Fruit fly (Drosophila melanogaster) Kc167 (cell line): ENCODE data around the gene dar1.

Experiments
- Myc ChIP-seq: fragments of >200 bp; optimal IDR thresholded peaks from 2 replicates; lab custom pipeline; 2017; ENCODE audit warnings: missing external identifiers
- Sin3A ChIP-seq: fragments of >200 bp; optimal IDR thresholded peaks from 2 replicates; lab custom pipeline; 2018; ENCODE audit warnings: missing external identifiers
- h ChIP-seq: fragments of >200 bp; optimal IDR thresholded peaks from 3 replicates; lab custom pipeline; 2018; ENCODE audit warnings: missing external identifiers
- insv ChIP-seq: fragments of >200 bp; optimal IDR thresholded peaks from 3 replicates; lab custom pipeline; 2018; ENCODE audit warnings: missing external identifiers
- psq ChIP-seq: fragments of >200 bp; optimal IDR thresholded peaks from 2 replicates; lab custom pipeline; 2017; ENCODE audit warnings: missing external identifiers
- ttk ChIP-seq: sonication (Bioruptor generic); optimal IDR thresholded peaks from 2 replicates; lab custom pipeline; 2017; ENCODE audit warnings: missing external identifiers

The dar1 gene

DNA sequence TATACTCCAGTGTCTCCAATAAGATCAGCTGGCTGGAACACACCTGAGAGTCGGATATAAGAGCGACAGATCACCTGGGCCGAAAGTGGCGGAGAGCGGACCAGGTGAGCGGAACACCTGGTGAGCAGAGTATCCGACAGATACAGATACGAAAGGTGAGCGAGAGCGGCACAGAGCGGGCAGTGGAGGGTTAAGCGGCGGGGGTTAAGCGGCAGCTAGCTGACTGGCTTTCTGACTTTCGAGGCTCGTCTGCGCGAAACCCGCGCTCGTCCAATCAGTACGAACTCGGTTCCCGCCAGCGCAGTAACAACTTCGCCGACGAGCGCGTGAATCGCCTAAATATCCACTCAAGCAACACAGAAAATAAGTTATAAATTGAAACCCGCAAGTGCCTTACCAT, at the start of gene dar1:
dar1 (plus strand) TSS at position 284 of the 400 bp plus-strand sequence.
- no peak for TF ChIP-seq Myc (lab: Kevin White, UChicago)
- TF ChIP-seq insv = no peak
- TF ChIP-seq ttk (lab: Kevin White, UChicago) = no peak
- TF ChIP-seq psq (lab: Kevin White, UChicago) = no peak
- TF ChIP-seq h (lab: Kevin White, UChicago) = no peak
- no peak for TF ChIP-seq Sin3A (lab: Kevin White, UChicago)

dm6 chr3L:3593558-3593957, 32.6 kb upstream of the dar1 start:
- TF ChIP-seq Sin3A (lab: Kevin White, UChicago) (no peak), psq (lab: Kevin White, UChicago) (no peak), ttk (lab: Kevin White, UChicago) (no peak), h (lab: Kevin White, UChicago) (no peak), insv (no peak), Myc (lab: Kevin White, UChicago) (no peak)

dm6 chr3L:3596346-3596745, 29.8 kb upstream of the dar1 start:
- no peak for TF ChIP-seq h (lab: Kevin White, UChicago)
- TF ChIP-seq Sin3A (lab: Kevin White, UChicago) = no peak
- no peak for TF ChIP-seq ttk (lab: Kevin White, UChicago)
- no peak for TF ChIP-seq insv
- no peak for TF ChIP-seq Myc (lab: Kevin White, UChicago)
- TF ChIP-seq psq (lab: Kevin White, UChicago) = no peak

dm6 chr3L:3606986-3607385, 19.2 kb upstream of the dar1 start:
- TF ChIP-seq insv (no peak), Sin3A (lab: Kevin White, UChicago) (no peak), h (lab: Kevin White, UChicago) (no peak), psq (lab: Kevin White, UChicago) (no peak)

DNA sequence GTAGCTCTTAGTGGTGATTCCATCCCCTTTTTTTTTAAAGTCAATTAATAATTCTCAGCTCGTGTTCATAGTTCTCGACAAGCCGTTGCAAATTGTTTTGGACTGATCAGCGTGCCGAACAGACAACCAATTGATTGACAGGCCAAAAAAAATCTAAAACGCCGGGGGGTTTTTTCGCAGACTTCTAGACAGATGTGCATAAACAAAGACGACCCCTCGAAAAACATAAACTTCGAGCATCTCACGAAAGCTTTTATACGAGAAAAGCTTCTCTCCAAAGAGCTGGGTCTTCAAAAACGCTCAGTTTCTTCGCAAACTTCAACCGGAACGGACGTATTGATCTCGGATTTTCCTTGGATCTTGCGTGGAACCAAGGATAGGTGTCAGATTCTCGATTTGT, 14.3 kb upstream of the dar1 start, which contains the start of gene CG10359:
CG10359 (plus strand) TSS at position 301 of the 400 bp plus-strand sequence.
- TF ChIP-seq insv = no peak
- TF ChIP-seq Sin3A (lab: Kevin White, UChicago) = no peak
- TF ChIP-seq Myc (lab: Kevin White, UChicago) = no peak
- TF ChIP-seq ttk (lab: Kevin White, UChicago) = no peak
- no peak for TF ChIP-seq h (lab: Kevin White, UChicago)
- no peak for TF ChIP-seq psq (lab: Kevin White, UChicago)

- TF ChIP-seq Myc (lab: Kevin White, UChicago) (no peak), Sin3A (lab: Kevin White, UChicago) (no peak), insv (no peak), psq (lab: Kevin White, UChicago) (no peak)
Observed at dm6 chr3L:3612582-3613285, 13.4 kb upstream of the dar1 start.

DNA sequence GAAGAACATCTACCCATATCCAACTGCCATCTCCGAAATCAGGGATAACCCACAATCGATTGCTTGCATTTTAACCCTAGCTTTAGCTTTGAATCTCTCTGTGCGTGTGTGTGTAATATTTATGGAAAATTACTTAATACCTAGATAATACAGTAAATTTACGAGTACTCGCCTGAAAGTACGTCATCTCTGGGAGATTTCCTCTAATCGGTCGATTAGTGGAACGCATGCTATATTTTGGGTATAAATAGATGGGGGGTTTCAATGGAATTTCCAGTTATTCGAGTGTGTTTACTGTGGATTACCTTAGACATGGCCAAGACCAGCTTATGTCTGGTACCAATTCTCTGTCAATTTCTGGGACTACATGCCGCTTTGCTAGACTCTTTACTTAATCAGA, 11.1 kb upstream of the dar1 start, which contains the start of gene CG10357:
CG10357 (plus strand) TSS at position 301 of the 400 bp plus-strand sequence.
- TF ChIP-seq insv = no peak
- no peak for TF ChIP-seq Sin3A (lab: Kevin White, UChicago)
- no peak for TF ChIP-seq psq (lab: Kevin White, UChicago)
- no peak for TF ChIP-seq Myc (lab: Kevin White, UChicago)
- TF ChIP-seq ttk (lab: Kevin White, UChicago) = no peak
- TF ChIP-seq h (lab: Kevin White, UChicago) = no peak

DNA sequence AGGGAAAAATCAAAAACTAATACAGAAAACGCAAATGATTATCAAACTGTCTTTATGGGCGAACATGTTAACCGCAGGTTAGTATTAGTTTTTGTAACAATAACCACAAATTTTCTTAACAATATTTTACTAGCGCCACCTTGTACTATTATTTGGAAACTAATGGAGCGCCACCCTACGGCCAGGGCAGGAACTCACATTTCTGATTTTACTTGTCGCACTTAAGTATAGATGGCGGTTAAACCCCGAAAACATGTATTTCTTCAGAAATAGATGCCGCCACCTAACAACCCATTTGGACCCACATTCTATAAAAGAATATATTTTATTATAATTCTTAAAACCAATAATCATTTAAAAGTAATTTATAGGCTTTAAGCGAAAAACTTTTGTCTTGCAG, 9.8 kb upstream of the dar1 start:
- TF ChIP-seq h (lab: Kevin White, UChicago) (no peak), insv (no peak), Myc (lab: Kevin White, UChicago) (no peak), ttk (lab: Kevin White, UChicago) (no peak), Sin3A (lab: Kevin White, UChicago) (no peak), psq (lab: Kevin White, UChicago) (no peak)

- TF ChIP-seq insv (no peak), ttk (lab: Kevin White, UChicago) (no peak), psq (lab: Kevin White, UChicago) (no peak), h (lab: Kevin White, UChicago) (no peak), Myc (lab: Kevin White, UChicago) (no peak), Sin3A (lab: Kevin White, UChicago) (no peak)
Observed at dm6 chr3L:3617252-3617651, 8.9 kb upstream of the dar1 start.

- no peak for TF ChIP-seq Myc (lab: Kevin White, UChicago)
- TF ChIP-seq ttk (lab: Kevin White, UChicago) = no peak
- no peak for TF ChIP-seq insv
- TF ChIP-seq psq (lab: Kevin White, UChicago) = no peak
- TF ChIP-seq Sin3A (lab: Kevin White, UChicago) = no peak
- no peak for TF ChIP-seq h (lab: Kevin White, UChicago)
Observed at dm6 chr3L:3620932-3621331, 5.2 kb upstream of the dar1 start, which contains the start of gene CG14974. Gene CG14974 (minus strand): TSS chr3L:3621032.

- TF ChIP-seq insv (no peak), Sin3A (lab: Kevin White, UChicago) (no peak), psq (lab: Kevin White, UChicago) (no peak), ttk (lab: Kevin White, UChicago) (no peak), Myc (lab: Kevin White, UChicago) (no peak), h (lab: Kevin White, UChicago) (no peak)
Observed at dm6 chr3L:3624876-3625275, 1.3 kb upstream of the dar1 start.
